Fruit fly (Drosophila melanogaster): ENCODE measurements around the gene CG10195.

dm6 chr2L:19497983-19498382 lies 13.5 kb upstream of the CG10195 start, which contains the start of gene Top3alpha:
- no peak for TF ChIP-seq CTCF (optimal IDR thresholded peaks at IDR 0.05)
- no peak for TF ChIP-seq CG8478 (optimal IDR thresholded peaks at IDR 0.05)

All from S2 (cell line).